Worm (Caenorhabditis elegans): ENCODE measurements around the gene srb-19.

ce11 chrV:7543728-7544127, 23.8 kb upstream of the srb-19 start:
- TF ChIP-seq ztf-11 (tag; optimal IDR thresholded peaks at IDR 0.05) (no peak), egl-27 (tag; optimal IDR thresholded peaks at IDR 0.05) (no peak), ama-1 (optimal IDR thresholded peaks at IDR 0.05) (no peak)
